Worm (Caenorhabditis elegans) whole organism, mixed stage, embryonic: ENCODE results near the gene rsp-5.

Source experiments
- M03D4.4 ChIP-seq: sonication (generic microtip); optimal IDR thresholded peaks from 2 replicates; lab custom pipeline; 2017; ENCODE audit warnings: mild to moderate bottlenecking, missing genetic modification characterization, missing compliant biosample characterization
- blmp-1 ChIP-seq: fragments of 150-350 bp; optimal IDR thresholded peaks from 2 replicates; lab custom pipeline; 2014; ENCODE audit warnings: missing biosample characterization, missing genetic modification characterization
- ceh-39 ChIP-seq: fragments of 150-350 bp; optimal IDR thresholded peaks from 2 replicates; lab custom pipeline; 2014; ENCODE audit warnings: missing biosample characterization, missing genetic modification characterization
- ceh-43 ChIP-seq: fragments of 200-800 bp; sonication (Bioruptor generic); optimal IDR thresholded peaks from 2 replicates; lab custom pipeline; 2018; ENCODE audit warnings: mild to moderate bottlenecking, missing genetic modification characterization, moderate library complexity, missing compliant biosample characterization
- ceh-83 ChIP-seq: fragments of 200-800 bp; sonication (Bioruptor generic); optimal IDR thresholded peaks from 2 replicates; lab custom pipeline; 2018; ENCODE audit warnings: mild to moderate bottlenecking, missing genetic modification characterization, missing compliant biosample characterization
- ces-1 ChIP-seq: fragments of 150-350 bp; optimal IDR thresholded peaks from 2 replicates; lab custom pipeline; 2014; ENCODE audit warnings: missing biosample characterization, missing genetic modification reagents, missing genetic modification characterization
- drap-1 ChIP-seq: fragments of 200-800 bp; sonication (Bioruptor generic); optimal IDR thresholded peaks from 3 replicates; lab custom pipeline; 2018; ENCODE audit warnings: mild to moderate bottlenecking, missing genetic modification characterization, missing compliant biosample characterization
- elt-3 ChIP-seq: fragments of 150-350 bp; optimal IDR thresholded peaks from 2 replicates; lab custom pipeline; 2014; ENCODE audit warnings: missing biosample characterization, missing genetic modification characterization
- flh-1 ChIP-seq: fragments of 200-800 bp; sonication (Bioruptor generic); optimal IDR thresholded peaks from 2 replicates; lab custom pipeline; 2018; ENCODE audit warnings: mild to moderate bottlenecking, missing genetic modification characterization, moderate library complexity, missing compliant biosample characterization
- ham-2 ChIP-seq: fragments of 200-800 bp; sonication (Bioruptor generic); optimal IDR thresholded peaks from 2 replicates; lab custom pipeline; 2018; ENCODE audit warnings: mild to moderate bottlenecking, missing genetic modification characterization, missing compliant biosample characterization
- hlh-1 ChIP-seq: fragments of 150-350 bp; optimal IDR thresholded peaks from 2 replicates; lab custom pipeline; 2014; ENCODE audit warnings: missing biosample characterization, missing genetic modification reagents, missing genetic modification characterization
- lin-13 ChIP-seq: fragments of 150-350 bp; optimal IDR thresholded peaks from 2 replicates; lab custom pipeline; 2014; ENCODE audit warnings: missing biosample characterization, missing genetic modification characterization
- lin-32 ChIP-seq: fragments of 200-800 bp; sonication (Bioruptor generic); optimal IDR thresholded peaks from 2 replicates; lab custom pipeline; 2018; ENCODE audit warnings: mild to moderate bottlenecking, missing genetic modification characterization, missing compliant biosample characterization
- lsy-2 ChIP-seq: fragments of 150-350 bp; optimal IDR thresholded peaks from 2 replicates; lab custom pipeline; 2014; ENCODE audit warnings: missing biosample characterization, missing genetic modification characterization
- mab-5 ChIP-seq: fragments of 150-350 bp; optimal IDR thresholded peaks from 2 replicates; lab custom pipeline; 2014; ENCODE audit warnings: missing biosample characterization, missing genetic modification characterization
- nhr-12 ChIP-seq: fragments of 150-350 bp; optimal IDR thresholded peaks from 2 replicates; lab custom pipeline; 2014; ENCODE audit warnings: missing biosample characterization, missing genetic modification characterization
- nhr-2 ChIP-seq: fragments of 150-350 bp; optimal IDR thresholded peaks from 2 replicates; lab custom pipeline; 2014; ENCODE audit warnings: missing biosample characterization, missing genetic modification characterization
- nhr-237 ChIP-seq: fragments of 150-350 bp; optimal IDR thresholded peaks from 2 replicates; lab custom pipeline; 2014; ENCODE audit warnings: missing biosample characterization, missing genetic modification characterization
- nhr-28 ChIP-seq: fragments of 150-350 bp; optimal IDR thresholded peaks from 2 replicates; lab custom pipeline; 2014; ENCODE audit warnings: missing biosample characterization, missing genetic modification characterization
- nhr-76 ChIP-seq: sonication (generic microtip); optimal IDR thresholded peaks from 2 replicates; lab custom pipeline; 2017; ENCODE audit warnings: missing biosample characterization, missing genetic modification characterization
- pha-4 ChIP-seq: fragments of 150-350 bp; optimal IDR thresholded peaks from 2 replicates; lab custom pipeline; 2018; ENCODE audit warnings: missing biosample characterization, missing genetic modification reagents, missing genetic modification characterization
- sem-2 ChIP-seq: fragments of 200-800 bp; sonication (Bioruptor generic); optimal IDR thresholded peaks from 2 replicates; lab custom pipeline; 2018; ENCODE audit warnings: mild to moderate bottlenecking, missing genetic modification characterization, missing compliant biosample characterization
- snpc-4 ChIP-seq: fragments of 150-350 bp; optimal IDR thresholded peaks from 2 replicates; lab custom pipeline; 2014; ENCODE audit warnings: missing biosample characterization, missing genetic modification characterization
- sptf-1 ChIP-seq: sonication (generic microtip); optimal IDR thresholded peaks from 2 replicates; lab custom pipeline; 2017; ENCODE audit warnings: mild to moderate bottlenecking, missing genetic modification characterization, moderate library complexity, missing compliant biosample characterization
- tbx-8 ChIP-seq: fragments of 200-800 bp; sonication (Bioruptor generic); optimal IDR thresholded peaks from 2 replicates; lab custom pipeline; 2018; ENCODE audit warnings: mild to moderate bottlenecking, missing genetic modification characterization, moderate library complexity, missing compliant biosample characterization
- unc-120 ChIP-seq: sonication (generic microtip); optimal IDR thresholded peaks from 2 replicates; lab custom pipeline; 2017; ENCODE audit warnings: missing genetic modification characterization, missing compliant biosample characterization; ENCODE audit not compliant: poor library complexity, severe bottlenecking
- unc-39 ChIP-seq: fragments of 150-350 bp; optimal IDR thresholded peaks from 2 replicates; lab custom pipeline; 2014; ENCODE audit warnings: missing biosample characterization, missing genetic modification characterization
- zip-8 ChIP-seq: fragments of 150-350 bp; optimal IDR thresholded peaks from 2 replicates; lab custom pipeline; 2014; ENCODE audit warnings: missing biosample characterization, missing genetic modification characterization
- ztf-11 ChIP-seq: fragments of 150-350 bp; optimal IDR thresholded peaks from 2 replicates; lab custom pipeline; 2014; ENCODE audit warnings: missing biosample characterization, missing genetic modification characterization

The rsp-5 gene

ce11 chrII:6493139-6493538, 3.2 kb downstream of the rsp-5 start:
- TF ChIP-seq ces-1 (GFP tag; lab: Kevin White, UChicago): peak; percentile 90
- TF ChIP-seq lsy-2 (tag; lab: Kevin White, UChicago): no peak

- TF ChIP-seq unc-39 (tag; lab: Kevin White, UChicago) (no peak), unc-120 (tag; lab: Kevin White, UChicago) (no peak), tbx-8 (GFP tag; lab: Kevin White, UChicago) (no peak), pha-4 (tag; lab: Kevin White, UChicago) (no peak), lsy-2 (tag; lab: Kevin White, UChicago) (no peak), ces-1 (GFP tag; lab: Kevin White, UChicago) (no peak), blmp-1 (tag; lab: Kevin White, UChicago) (no peak), flh-1 (GFP tag; lab: Kevin White, UChicago) (no peak)
These were observed 3.9 kb downstream of the rsp-5 start for ce11 chrII:6493709-6494326.

ce11 chrII:6496496-6496895, 6.5 kb downstream of the rsp-5 start:
- TF ChIP-seq ces-1 (GFP tag; lab: Kevin White, UChicago): no peak
- no peak for TF ChIP-seq nhr-237 (tag; lab: Kevin White, UChicago)
- TF ChIP-seq zip-8: no peak
- no peak for TF ChIP-seq tbx-8 (GFP tag; lab: Kevin White, UChicago)
- no peak for TF ChIP-seq lin-32 (GFP tag; lab: Kevin White, UChicago)
- no peak for TF ChIP-seq snpc-4 (tag; lab: Kevin White, UChicago)
- TF ChIP-seq ceh-39 (tag; lab: Kevin White, UChicago): no peak
- TF ChIP-seq ham-2 (GFP tag; lab: Kevin White, UChicago): no peak
- TF ChIP-seq mab-5: no peak
- no peak for TF ChIP-seq ceh-83
- TF ChIP-seq nhr-2 (tag; lab: Kevin White, UChicago): no peak
- TF ChIP-seq flh-1 (GFP tag; lab: Kevin White, UChicago): no peak
- no peak for TF ChIP-seq nhr-76 (tag; lab: Kevin White, UChicago)
- no peak for TF ChIP-seq unc-120 (tag; lab: Kevin White, UChicago)
- no peak for TF ChIP-seq nhr-28 (tag; lab: Kevin White, UChicago)

ce11 chrII:6497137-6497536, 7.2 kb downstream of the rsp-5 start:
- peak; percentile 34 for TF ChIP-seq ces-1 (GFP tag; lab: Kevin White, UChicago)
- no peak for TF ChIP-seq nhr-28 (tag; lab: Kevin White, UChicago)

- TF ChIP-seq pha-4 (tag; lab: Kevin White, UChicago) (no peak), ces-1 (GFP tag; lab: Kevin White, UChicago) (peak; percentile 52)
- TF ChIP-seq, all 35 proteins: peak for 1
These were observed 8.6 kb downstream of the rsp-5 start for ce11 chrII:6498609-6499008.

ce11 chrII:6499067-6499466, 9.1 kb downstream of the rsp-5 start, which contains the start of gene twk-49:
Gene twk-49, minus strand, starts transcription at chrII:6499167.
- TF ChIP-seq ceh-43 (GFP tag; lab: Kevin White, UChicago) (no peak), nhr-12 (tag; lab: Kevin White, UChicago) (no peak), nhr-28 (tag; lab: Kevin White, UChicago) (no peak), hlh-1 (tag; lab: Kevin White, UChicago) (no peak), ceh-39 (tag; lab: Kevin White, UChicago) (no peak), lsy-2 (tag; lab: Kevin White, UChicago) (no peak), mab-5 (no peak), elt-3 (no peak), unc-120 (tag; lab: Kevin White, UChicago) (no peak), sptf-1 (tag; lab: Kevin White, UChicago) (no peak), ztf-11 (no peak), drap-1 (GFP tag; lab: Kevin White, UChicago) (no peak), flh-1 (GFP tag; lab: Kevin White, UChicago) (no peak), snpc-4 (tag; lab: Kevin White, UChicago) (no peak), nhr-2 (tag; lab: Kevin White, UChicago) (no peak), sem-2 (GFP tag; lab: Kevin White, UChicago) (no peak), lin-13 (no peak), unc-39 (tag; lab: Kevin White, UChicago) (no peak), ham-2 (GFP tag; lab: Kevin White, UChicago) (no peak), M03D4.4 (tag; lab: Kevin White, UChicago) (no peak)
